Fruit fly (Drosophila melanogaster) whole organism, prepupa: ENCODE data around the gene Rpn3.

ENCODE experiments used
- CG10631 ChIP-seq: fragments of 200-800 bp; sonication (Bioruptor generic); optimal IDR thresholded peaks from 2 replicates; lab custom pipeline; 2016; ENCODE audit warnings: missing biosample characterization, missing genetic modification characterization
- CG16779 ChIP-seq: fragments of 200-800 bp; sonication (Bioruptor generic); optimal IDR thresholded peaks from 3 replicates; lab custom pipeline; 2017; ENCODE audit warnings: missing biosample characterization, mild to moderate bottlenecking, missing genetic modification characterization
- CG3032 ChIP-seq: fragments of 200-800 bp; optimal IDR thresholded peaks from 2 replicates; lab custom pipeline; 2019; ENCODE audit warnings: missing biosample characterization, mild to moderate bottlenecking, missing genetic modification characterization, moderate library complexity
- CG4318 ChIP-seq: fragments of 200-800 bp; sonication (Bioruptor generic); optimal IDR thresholded peaks from 3 replicates; lab custom pipeline; 2017; ENCODE audit warnings: missing biosample characterization, mild to moderate bottlenecking, missing genetic modification characterization
- CG6792 ChIP-seq: fragments of 200-800 bp; sonication (Bioruptor generic); optimal IDR thresholded peaks from 3 replicates; lab custom pipeline; 2016; ENCODE audit warnings: missing biosample characterization, missing genetic modification characterization
- CG7368 ChIP-seq: fragments of 200-800 bp; sonication (Bioruptor generic); optimal IDR thresholded peaks from 3 replicates; lab custom pipeline; 2016; ENCODE audit warnings: missing biosample characterization, missing genetic modification characterization
- Eip75B ChIP-seq: fragments of 200-800 bp; sonication (Bioruptor generic); optimal IDR thresholded peaks from 3 replicates; lab custom pipeline; 2016; ENCODE audit warnings: missing biosample characterization, missing genetic modification characterization
- Gug ChIP-seq: fragments of 200-800 bp; sonication (Bioruptor generic); IDR thresholded peaks from 2 replicates; pipeline ENCODE4 v1.3.6; 2022; ENCODE audit warnings: missing biosample characterization, missing genetic modification characterization
- Hr38 ChIP-seq: sonication (Bioruptor generic); optimal IDR thresholded peaks from 2 replicates; lab custom pipeline; 2016; ENCODE audit warnings: missing biosample characterization, missing genetic modification characterization
- OdsH ChIP-seq: fragments of 200-800 bp; sonication (Bioruptor generic); optimal IDR thresholded peaks from 3 replicates; lab custom pipeline; 2016; ENCODE audit warnings: missing biosample characterization, missing genetic modification characterization
- Sox15 ChIP-seq: fragments of 200-800 bp; sonication (Bioruptor generic); optimal IDR thresholded peaks from 3 replicates; lab custom pipeline; 2016; ENCODE audit warnings: missing biosample characterization, missing genetic modification characterization
- net ChIP-seq: fragments of 200-800 bp; sonication (Bioruptor generic); optimal IDR thresholded peaks from 3 replicates; lab custom pipeline; 2016; ENCODE audit warnings: missing biosample characterization, missing genetic modification characterization

DNA sequence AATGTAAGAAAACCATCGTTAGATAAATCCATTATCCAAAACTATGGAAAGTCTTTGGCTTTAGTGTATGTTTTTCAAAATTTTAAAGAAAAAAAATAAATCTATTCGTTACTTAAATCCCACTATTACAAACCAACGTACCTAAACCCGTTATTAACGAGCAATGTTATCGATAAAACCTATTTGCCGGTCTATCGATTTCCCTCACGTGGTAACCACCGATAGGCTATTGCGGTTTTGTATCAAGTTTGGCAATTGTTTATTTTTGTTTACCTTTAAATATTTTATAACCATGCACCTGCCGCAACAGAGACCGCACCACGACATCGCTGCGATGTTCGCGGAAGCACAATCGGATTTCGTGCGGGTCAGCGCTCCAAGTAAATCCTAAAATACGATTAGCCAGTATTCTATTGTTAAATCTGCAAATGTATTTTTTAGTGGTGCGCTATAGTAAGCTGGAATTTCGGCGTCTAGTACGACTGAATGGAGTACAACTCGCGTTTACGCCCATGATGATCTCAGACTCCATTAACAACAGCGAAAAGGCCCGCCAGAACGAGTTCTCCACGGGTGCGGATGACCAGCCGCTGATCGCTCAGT lies 11.6 kb downstream of the Rpn3 start, which contains the start of gene Dus4:
- TF ChIP-seq OdsH = no peak
- TF ChIP-seq CG16779 (tag; lab: Kevin White, UChicago) = no peak
- no peak for TF ChIP-seq CG10631 (GFP tag; lab: Kevin White, UChicago)
- TF ChIP-seq net = no peak
- no peak for TF ChIP-seq Gug (GFP tag; lab: Robert Waterston, UW)
- no peak for TF ChIP-seq Eip75B
- TF ChIP-seq Sox15 (GFP tag; lab: Kevin White, UChicago) = no peak
- no peak for TF ChIP-seq CG7368 (GFP tag; lab: Kevin White, UChicago)
- TF ChIP-seq CG3032 = no peak
- no peak for TF ChIP-seq Hr38
- TF ChIP-seq CG6792 (GFP tag; lab: Kevin White, UChicago) = no peak
- no peak for TF ChIP-seq CG4318 (GFP tag; lab: Kevin White, UChicago)
